Worm (Caenorhabditis elegans) whole organism, late embryonic: ENCODE measurements around the gene tbc-14.

Experiments used
- Y22D7AL.16 ChIP-seq: sonication (generic microtip); optimal IDR thresholded peaks from 2 replicates; lab custom pipeline; 2016; ENCODE audit warnings: missing genetic modification characterization, missing compliant biosample characterization
- dve-1 ChIP-seq: sonication (generic microtip); optimal IDR thresholded peaks from 2 replicates; lab custom pipeline; 2017; ENCODE audit warnings: antibody characterized with exemption, mild to moderate bottlenecking, missing genetic modification characterization, missing compliant biosample characterization
- elt-4 ChIP-seq: sonication (generic microtip); optimal IDR thresholded peaks from 2 replicates; lab custom pipeline; 2016; ENCODE audit warnings: missing genetic modification characterization, missing compliant biosample characterization
- eyg-1 ChIP-seq: sonication (generic microtip); optimal IDR thresholded peaks from 2 replicates; lab custom pipeline; 2016; ENCODE audit warnings: missing genotype, missing genetic modification characterization, missing compliant biosample characterization
- fkh-10 ChIP-seq: fragments of 150-350 bp; optimal IDR thresholded peaks from 2 replicates; lab custom pipeline; 2014; ENCODE audit warnings: missing biosample characterization, missing genetic modification reagents, missing genetic modification characterization
- hlh-15 ChIP-seq: sonication (generic microtip); optimal IDR thresholded peaks from 2 replicates; lab custom pipeline; 2016; ENCODE audit warnings: missing genetic modification characterization, missing compliant biosample characterization
- madf-2 ChIP-seq: sonication (generic microtip); optimal IDR thresholded peaks from 2 replicates; lab custom pipeline; 2017; ENCODE audit warnings: missing genetic modification characterization, missing compliant biosample characterization
- nhr-11 ChIP-seq: fragments of 150-350 bp; optimal IDR thresholded peaks from 2 replicates; lab custom pipeline; 2014; ENCODE audit warnings: missing biosample characterization, missing genetic modification characterization
- pqm-1 ChIP-seq: sonication (generic microtip); optimal IDR thresholded peaks from 2 replicates; lab custom pipeline; 2016; ENCODE audit warnings: missing genetic modification characterization, missing compliant biosample characterization
- unc-86 ChIP-seq: sonication (generic microtip); optimal IDR thresholded peaks from 2 replicates; lab custom pipeline; 2016; ENCODE audit warnings: missing genetic modification characterization, missing compliant biosample characterization

DNA sequence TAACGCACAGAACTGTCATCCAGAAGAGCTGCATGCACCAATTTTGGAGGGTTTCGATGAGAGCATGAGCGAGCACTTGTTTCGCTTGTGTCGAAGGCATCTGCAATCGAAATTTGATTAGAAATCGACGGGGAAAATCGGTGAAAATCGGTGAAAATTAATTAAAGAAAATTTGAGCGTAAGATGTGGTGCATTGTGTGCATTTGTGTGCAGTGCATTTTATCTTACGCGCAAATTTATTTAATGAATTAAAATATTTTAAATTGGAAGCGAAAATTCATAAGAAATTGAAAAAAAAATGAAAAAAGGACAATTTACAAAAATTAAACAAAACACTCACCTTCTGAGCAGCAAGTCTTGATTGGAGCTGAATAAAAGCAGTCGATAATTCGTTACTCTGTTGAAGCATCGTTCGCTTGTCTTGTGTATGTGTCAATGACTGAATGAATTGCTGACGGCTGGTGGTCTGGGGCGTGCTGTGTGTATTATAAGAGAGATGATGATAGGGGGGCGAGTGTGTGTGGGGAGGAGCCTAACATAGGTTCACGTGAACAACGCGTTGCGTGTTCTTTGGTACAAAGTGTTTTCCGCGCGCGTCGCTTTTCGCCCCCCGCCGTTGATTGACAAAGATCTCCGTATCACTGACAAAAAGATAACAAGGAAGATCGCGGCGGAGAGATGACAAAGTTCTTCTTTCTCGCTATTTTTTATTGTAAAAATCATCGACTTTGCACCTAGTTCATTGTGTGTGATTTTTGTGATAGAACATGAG lies 14.4 kb upstream of the tbc-14 start:
- TF ChIP-seq elt-4 (tag; lab: Kevin White, UChicago) (no peak), nhr-11 (tag; lab: Kevin White, UChicago) (no peak), Y22D7AL.16 (tag; lab: Kevin White, UChicago) (no peak), dve-1 (tag; lab: Kevin White, UChicago) (no peak), hlh-15 (no peak), unc-86 (tag; lab: Kevin White, UChicago) (no peak), fkh-10 (GFP tag; lab: Kevin White, UChicago) (no peak), pqm-1 (tag; lab: Kevin White, UChicago) (peak; percentile 37), madf-2 (no peak), eyg-1 (tag; lab: Kevin White, UChicago) (no peak)
